Fruit fly (Drosophila melanogaster) whole organism, embryonic: Measurements from ENCODE around the gene ScpX.

Source experiments
- Antp ChIP-seq: fragments of 200-800 bp; sonication (Bioruptor generic); optimal IDR thresholded peaks from 3 replicates; lab custom pipeline; 2016; ENCODE audit warnings: missing biosample characterization, missing genetic modification characterization
- Bteb2 ChIP-seq: fragments of 200-800 bp; sonication (Bioruptor generic); optimal IDR thresholded peaks from 2 replicates; lab custom pipeline; 2016; ENCODE audit warnings: missing biosample characterization, missing genetic modification characterization
- CG10431 ChIP-seq: fragments of 200-800 bp; sonication (Bioruptor generic); optimal IDR thresholded peaks from 3 replicates; lab custom pipeline; 2018; ENCODE audit warnings: missing biosample characterization, mild to moderate bottlenecking, missing genetic modification characterization
- CG10654 ChIP-seq: fragments of 200-800 bp; sonication (Bioruptor generic); optimal IDR thresholded peaks from 2 replicates; lab custom pipeline; 2016; ENCODE audit warnings: missing biosample characterization, missing genetic modification characterization
- CG11247 ChIP-seq: fragments of 200-800 bp; sonication (Bioruptor generic); IDR thresholded peaks from 2 replicates; pipeline ENCODE4 v1.3.6; 2022; ENCODE audit warnings: missing biosample characterization, missing genetic modification characterization
- CG11560 ChIP-seq: fragments of 200-800 bp; sonication (Bioruptor generic); IDR thresholded peaks from 3 replicates; pipeline ENCODE4 v1.3.6; 2022; ENCODE audit warnings: missing biosample characterization, missing genetic modification characterization
- CG12155 ChIP-seq: fragments of 200-800 bp; sonication (Bioruptor generic); optimal IDR thresholded peaks from 3 replicates; lab custom pipeline; 2016; ENCODE audit warnings: missing biosample characterization, missing genetic modification characterization
- CG12219 ChIP-seq: fragments of 200-800 bp; sonication (Bioruptor generic); optimal IDR thresholded peaks from 3 replicates; lab custom pipeline; 2018; ENCODE audit warnings: missing biosample characterization, mild to moderate bottlenecking, missing genetic modification characterization
- CG1233 ChIP-seq: fragments of 200-800 bp; sonication (Bioruptor generic); optimal IDR thresholded peaks from 4 replicates; lab custom pipeline; 2018; ENCODE audit warnings: missing biosample characterization, mild to moderate bottlenecking, missing genetic modification characterization
- CG14710 ChIP-seq: fragments of 200-800 bp; sonication (Bioruptor generic); optimal IDR thresholded peaks from 3 replicates; lab custom pipeline; 2019; ENCODE audit warnings: missing biosample characterization, mild to moderate bottlenecking, missing genetic modification characterization, moderate library complexity
- CG15073 ChIP-seq: fragments of 200-800 bp; sonication (Bioruptor generic); optimal IDR thresholded peaks from 2 replicates; lab custom pipeline; 2016; ENCODE audit warnings: missing biosample characterization, missing genetic modification characterization
- CG1529 ChIP-seq: fragments of 200-800 bp; sonication (Bioruptor generic); optimal IDR thresholded peaks from 3 replicates; lab custom pipeline; 2018; ENCODE audit warnings: missing biosample characterization, missing genetic modification characterization
- CG17829 ChIP-seq: fragments of 200-800 bp; optimal IDR thresholded peaks from 2 replicates; lab custom pipeline; 2019; ENCODE audit warnings: missing biosample characterization, mild to moderate bottlenecking, missing genetic modification characterization, moderate library complexity
- CG18599 ChIP-seq: fragments of 200-800 bp; sonication (Bioruptor generic); optimal IDR thresholded peaks from 3 replicates; lab custom pipeline; 2017; ENCODE audit warnings: missing biosample characterization, missing genetic modification characterization, mild to moderate bottlenecking, moderate library complexity, missing genetic modification reagents
- CG2199 ChIP-seq: fragments of 200-800 bp; sonication (Bioruptor generic); IDR thresholded peaks from 3 replicates; pipeline ENCODE4 v1.3.6; 2022; ENCODE audit warnings: missing biosample characterization, missing genetic modification characterization
- CG2875 ChIP-seq: fragments of 200-800 bp; sonication (Bioruptor generic); optimal IDR thresholded peaks from 2 replicates; lab custom pipeline; 2017; ENCODE audit warnings: missing biosample characterization, mild to moderate bottlenecking, missing genetic modification characterization, missing genetic modification reagents
- CG3163 ChIP-seq: fragments of 200-800 bp; sonication (Bioruptor generic); optimal IDR thresholded peaks from 3 replicates; lab custom pipeline; 2016; ENCODE audit warnings: missing biosample characterization, missing genetic modification characterization
- CG6175 ChIP-seq: fragments of 200-800 bp; sonication (Bioruptor generic); IDR thresholded peaks from 3 replicates; pipeline ENCODE4 v1.3.6; 2022; ENCODE audit warnings: missing biosample characterization, missing genetic modification characterization
- CG6654 ChIP-seq: fragments of 200-800 bp; sonication (Bioruptor generic); optimal IDR thresholded peaks from 2 replicates; lab custom pipeline; 2017; ENCODE audit warnings: missing biosample characterization, mild to moderate bottlenecking, missing genetic modification characterization
- CG7839 ChIP-seq: fragments of 200-800 bp; sonication (Bioruptor generic); optimal IDR thresholded peaks from 3 replicates; lab custom pipeline; 2018; ENCODE audit warnings: missing biosample characterization, mild to moderate bottlenecking, missing genetic modification characterization, moderate library complexity
- CG8359 ChIP-seq: fragments of 200-800 bp; sonication (Bioruptor generic); optimal IDR thresholded peaks from 2 replicates; lab custom pipeline; 2017; ENCODE audit warnings: missing biosample characterization, mild to moderate bottlenecking, missing genetic modification characterization, borderline replicate concordance
- CG8765 ChIP-seq: fragments of 200-800 bp; sonication (Bioruptor generic); IDR thresholded peaks from 2 replicates; pipeline ENCODE4 v1.3.6; 2022; ENCODE audit warnings: missing biosample characterization, missing genetic modification characterization
- CG9437 ChIP-seq: fragments of 200-800 bp; sonication (Bioruptor generic); optimal IDR thresholded peaks from 2 replicates; lab custom pipeline; 2018; ENCODE audit warnings: missing biosample characterization, mild to moderate bottlenecking, missing genetic modification characterization
- CG9932 ChIP-seq: fragments of 200-800 bp; sonication (Bioruptor generic); IDR thresholded peaks from 2 replicates; pipeline ENCODE4 v1.3.6; 2022; ENCODE audit warnings: missing biosample characterization, missing genetic modification characterization
- CTCF ChIP-seq: fragments of 200-800 bp; sonication (Bioruptor generic); optimal IDR thresholded peaks from 2 replicates; lab custom pipeline; 2017; ENCODE audit warnings: missing biosample characterization, mild to moderate bottlenecking, missing genetic modification characterization, moderate library complexity
- D ChIP-seq, 2 experiments: fragments of 200-800 bp in 1 of 2; fragments of >200 bp in 1 of 2; sonication (Bioruptor generic) in 1 of 2; optimal IDR thresholded peaks; 2 replicates in 1 of 2; 3 replicates in 1 of 2; lab custom pipeline; 2017; ENCODE audit warnings: mild to moderate bottlenecking in 1 of 2, missing biosample characterization in 1 of 2, missing genetic modification characterization in 1 of 2, missing genetic modification reagents in 1 of 2
- D19A ChIP-seq: fragments of 200-800 bp; optimal IDR thresholded peaks from 3 replicates; lab custom pipeline; 2019; ENCODE audit warnings: missing biosample characterization, mild to moderate bottlenecking, missing genetic modification characterization, moderate library complexity
- Gsc ChIP-seq: fragments of 200-800 bp; sonication (Bioruptor generic); IDR thresholded peaks from 2 replicates; pipeline ENCODE4 v1.3.6; 2022; ENCODE audit warnings: missing biosample characterization, missing genetic modification characterization
- HmgD ChIP-seq: fragments of 200-800 bp; sonication (Bioruptor generic); optimal IDR thresholded peaks from 3 replicates; lab custom pipeline; 2016; ENCODE audit warnings: missing biosample characterization, missing genetic modification characterization
- Hr39 ChIP-seq: fragments of >200 bp; optimal IDR thresholded peaks from 2 replicates; lab custom pipeline; 2017
- Sox100B ChIP-seq: fragments of 200-800 bp; sonication (Bioruptor generic); optimal IDR thresholded peaks from 3 replicates; lab custom pipeline; 2018; ENCODE audit warnings: missing biosample characterization, mild to moderate bottlenecking, missing genetic modification characterization
- TFAM ChIP-seq: fragments of 200-800 bp; sonication (Bioruptor generic); optimal IDR thresholded peaks from 2 replicates; lab custom pipeline; 2017; ENCODE audit warnings: missing biosample characterization, missing genetic modification characterization, inconsistent platforms
- YL-1 ChIP-seq: fragments of 200-800 bp; sonication (Bioruptor generic); optimal IDR thresholded peaks from 3 replicates; lab custom pipeline; 2017; ENCODE audit warnings: missing biosample characterization, mild to moderate bottlenecking, missing genetic modification characterization
- ab ChIP-seq: fragments of 200-800 bp; sonication (Bioruptor generic); optimal IDR thresholded peaks from 2 replicates; lab custom pipeline; 2016; ENCODE audit warnings: missing biosample characterization, missing genetic modification characterization
- dati ChIP-seq: fragments of 200-800 bp; sonication (Bioruptor generic); IDR thresholded peaks from 2 replicates; pipeline ENCODE4 v1.3.6; 2022; ENCODE audit warnings: missing biosample characterization, missing genetic modification characterization
- esg ChIP-seq: fragments of 200-800 bp; sonication (Bioruptor generic); conservative IDR thresholded peaks from 2 replicates; pipeline ENCODE4 v1.3.6; 2022; ENCODE audit warnings: missing biosample characterization, missing genetic modification characterization
- gce ChIP-seq: fragments of 200-800 bp; sonication (Bioruptor generic); IDR thresholded peaks from 3 replicates; pipeline ENCODE4 v1.3.6; 2022; ENCODE audit warnings: missing biosample characterization, missing genetic modification characterization
- gsb-n ChIP-seq: fragments of 200-800 bp; sonication (Bioruptor generic); optimal IDR thresholded peaks from 3 replicates; lab custom pipeline; 2018; ENCODE audit warnings: missing biosample characterization, mild to moderate bottlenecking, missing genetic modification characterization
- kni ChIP-seq: fragments of 200-800 bp; sonication (Bioruptor generic); optimal IDR thresholded peaks from 3 replicates; lab custom pipeline; 2017; ENCODE audit warnings: mild to moderate bottlenecking, missing biosample characterization, missing genetic modification reagents, missing genetic modification characterization
- mld ChIP-seq: fragments of 200-800 bp; sonication (Bioruptor generic); IDR thresholded peaks from 3 replicates; pipeline ENCODE4 v1.3.6; 2022; ENCODE audit warnings: missing biosample characterization, missing genetic modification characterization; ENCODE audit not compliant: partially characterized antibody
- nerfin-1 ChIP-seq: fragments of 200-800 bp; sonication (Bioruptor generic); optimal IDR thresholded peaks from 3 replicates; lab custom pipeline; 2019; ENCODE audit warnings: missing biosample characterization, mild to moderate bottlenecking, missing genetic modification characterization, moderate library complexity
- onecut ChIP-seq: fragments of 200-800 bp; sonication (Bioruptor generic); IDR thresholded peaks from 2 replicates; pipeline ENCODE4 v1.3.6; 2022; ENCODE audit warnings: missing biosample characterization, missing genetic modification characterization
- pnt ChIP-seq: fragments of 200-800 bp; sonication (Bioruptor generic); optimal IDR thresholded peaks from 3 replicates; lab custom pipeline; 2016; ENCODE audit warnings: missing biosample characterization, missing genetic modification characterization
- salm ChIP-seq: fragments of 200-800 bp; sonication (Bioruptor generic); optimal IDR thresholded peaks from 2 replicates; lab custom pipeline; 2018; ENCODE audit warnings: missing biosample characterization, mild to moderate bottlenecking, missing genetic modification characterization
- shn ChIP-seq: fragments of 200-800 bp; sonication (Bioruptor generic); optimal IDR thresholded peaks from 3 replicates; lab custom pipeline; 2016; ENCODE audit warnings: missing biosample characterization, missing genetic modification characterization
- slp2 ChIP-seq: fragments of 200-800 bp; sonication (Bioruptor generic); optimal IDR thresholded peaks from 2 replicates; lab custom pipeline; 2016; ENCODE audit warnings: missing biosample characterization, missing genetic modification characterization
- sob ChIP-seq: fragments of 200-800 bp; sonication (Bioruptor generic); IDR thresholded peaks from 2 replicates; pipeline ENCODE4 v1.3.6; 2022; ENCODE audit warnings: missing biosample characterization, missing genetic modification characterization
- trem ChIP-seq: fragments of 200-800 bp; optimal IDR thresholded peaks from 3 replicates; lab custom pipeline; 2019; ENCODE audit warnings: missing biosample characterization, mild to moderate bottlenecking, missing genetic modification characterization, moderate library complexity
- vfl ChIP-seq: fragments of 200-800 bp; sonication (Bioruptor generic); optimal IDR thresholded peaks from 2 replicates; lab custom pipeline; 2016; ENCODE audit warnings: missing biosample characterization, missing genetic modification characterization

Gene ScpX

DNA sequence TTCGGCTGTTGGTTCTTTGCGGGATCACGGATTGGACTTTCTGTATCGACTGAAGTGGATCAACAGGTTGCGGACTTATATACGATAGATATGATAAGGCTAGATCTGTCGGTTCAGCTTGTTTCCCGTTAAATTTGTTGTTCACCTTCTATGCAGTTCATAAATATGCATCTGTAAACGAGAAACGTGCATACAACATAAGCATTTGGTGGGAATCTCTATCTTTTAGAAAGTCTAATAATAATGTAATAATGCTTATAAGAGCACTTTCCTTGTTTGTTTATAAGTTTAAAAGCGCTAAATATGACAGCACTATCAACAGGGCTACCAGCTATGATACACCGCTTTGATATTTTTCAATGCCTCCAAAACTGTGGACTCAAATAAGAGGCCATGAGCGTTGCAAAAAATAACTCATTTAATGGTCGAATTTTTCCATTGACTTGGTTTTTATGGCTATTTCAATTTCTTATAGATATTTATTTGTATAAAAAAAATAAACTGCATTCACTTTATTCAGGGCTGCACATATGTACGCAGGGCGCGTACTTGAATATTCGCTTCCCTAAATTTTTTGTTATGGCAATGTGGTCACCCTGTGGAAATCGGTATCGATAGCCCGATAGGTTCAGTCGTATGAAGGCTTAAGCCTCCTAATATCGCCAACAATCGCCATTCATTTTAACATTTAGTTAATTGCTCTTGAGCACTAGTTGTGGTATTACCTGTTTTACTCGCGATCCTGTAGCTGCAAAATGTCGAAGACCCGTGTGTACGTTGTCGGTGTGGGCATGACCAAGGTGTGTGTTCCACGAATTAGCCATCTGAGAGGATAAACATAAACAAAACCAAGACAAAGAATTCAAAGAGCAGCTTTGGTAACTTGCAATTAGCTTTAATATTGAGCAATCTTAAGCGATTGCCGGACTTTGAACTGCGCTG lies at the start of gene ScpX, which contains the start of gene CG17597:
Gene ScpX (plus strand): TSS at position 643 of the 942 bp plus-strand sequence.
Gene CG17597 (minus strand): TSS at position 567 of the 942 bp plus-strand sequence.
- peak; percentile 61 for TF ChIP-seq kni
- TF ChIP-seq mld (GFP tag; lab: Robert Waterston, UW), result peak; percentile 90
- TF ChIP-seq Gsc (GFP tag; lab: Robert Waterston, UW), result 0 out of 2 replicates have a peak, but pooled peaks have one; percentile 4
- peak; percentile 38 for TF ChIP-seq CG1233 (GFP tag; lab: Kevin White, UChicago)
- peak; percentile 82 for TF ChIP-seq CG11560
- TF ChIP-seq CG9932 (GFP tag; lab: Robert Waterston, UW), result peak; percentile 61
- TF ChIP-seq CG15073 (GFP tag; lab: Kevin White, UChicago), result no peak
- TF ChIP-seq CG9437 (GFP tag; lab: Kevin White, UChicago), result peak; percentile 56
- TF ChIP-seq Hr39 (lab: Kevin White, UChicago), result no peak
- TF ChIP-seq HmgD, result peak; percentile 21
- no peak for TF ChIP-seq CG3163
- TF ChIP-seq gsb-n, result peak; percentile 24
- TF ChIP-seq slp2, result peak; percentile 20
- peak; percentile 54 for TF ChIP-seq Sox100B (GFP tag; lab: Kevin White, UChicago)
- TF ChIP-seq CG14710 (tag; lab: Kevin White, UChicago), result peak; percentile 82
- no peak for TF ChIP-seq CG2199 (GFP tag; lab: Robert Waterston, UW)
- peak; percentile 58 for TF ChIP-seq pnt
- 0 out of 2 replicates have a peak, but pooled peaks have one; percentile 45 for TF ChIP-seq sob (GFP tag; lab: Robert Waterston, UW)
- TF ChIP-seq shn, result peak; percentile 60
- TF ChIP-seq salm, result no peak
- TF ChIP-seq CG6654 (GFP tag; lab: Kevin White, UChicago), result peak; percentile 99
- no peak for TF ChIP-seq dati (GFP tag; lab: Robert Waterston, UW)
- TF ChIP-seq YL-1, result peak; percentile 56
- TF ChIP-seq CG10431, result no peak
- peak; percentile 63 for TF ChIP-seq CG18599 (GFP tag; lab: Kevin White, UChicago)
- TF ChIP-seq onecut (GFP tag; lab: Robert Waterston, UW), result peak; percentile 37; the same call in 1 of the 2 replicates
- 0 out of 2 replicates have a peak, but pooled peaks have one; percentile 24 for TF ChIP-seq CG11247 (GFP tag; lab: Robert Waterston, UW)
- TF ChIP-seq CG12219 (GFP tag; lab: Kevin White, UChicago), result peak; percentile 50
- TF ChIP-seq Bteb2 (GFP tag; lab: Kevin White, UChicago), result peak; percentile 55
- TF ChIP-seq nerfin-1, result peak; percentile 11
- TF ChIP-seq CG6175 (GFP tag; lab: Robert Waterston, UW), result no peak
- peak; percentile 35 for TF ChIP-seq CG2875 (GFP tag; lab: Kevin White, UChicago)
- peak; percentile 64 for TF ChIP-seq trem
- TF ChIP-seq CG7839 (tag; lab: Kevin White, UChicago), result peak; percentile 71
- peak; percentile 29; the same call in 1 of the 2 replicates for TF ChIP-seq CG8765 (GFP tag; lab: Robert Waterston, UW)
- peak; percentile 66 for TF ChIP-seq vfl
- peak; percentile 53 for TF ChIP-seq CG10654 (GFP tag; lab: Kevin White, UChicago)
- TF ChIP-seq D19A, result peak; percentile 26
- no peak for TF ChIP-seq TFAM (GFP tag; lab: Kevin White, UChicago)
- no peak for TF ChIP-seq D (optimal IDR thresholded peaks at IDR 0.05; lab: Kevin White, UChicago)
- TF ChIP-seq D (GFP tag; optimal IDR thresholded peaks at IDR 0.05; lab: Kevin White, UChicago), result peak; percentile 7
- TF ChIP-seq CG12155, result peak; percentile 65
- TF ChIP-seq CG1529, result no peak
- TF ChIP-seq Antp, result peak; percentile 53
- peak; percentile 67 for TF ChIP-seq CG17829 (tag; lab: Kevin White, UChicago)
- no peak for TF ChIP-seq CG8359 (GFP tag; lab: Kevin White, UChicago)
- TF ChIP-seq esg, result no peak
- peak; percentile 24 for TF ChIP-seq ab (GFP tag; lab: Kevin White, UChicago)
- no peak; the same call in 2 of the 3 replicates for TF ChIP-seq gce
- TF ChIP-seq CTCF, result peak; percentile 11
